Worm (Caenorhabditis elegans): Measurements from ENCODE around the gene nrfl-1.

ce11 chrIV:9082055-9082454 is 36.8 kb upstream of the nrfl-1 start, which contains the start of gene twk-8:
- no peak for TF ChIP-seq isw-1 (GFP tag; IDR thresholded peaks at IDR 0.05)
- TF ChIP-seq ama-1 (optimal IDR thresholded peaks at IDR 0.05) = no peak
- no peak for TF ChIP-seq nhr-20 (tag; optimal IDR thresholded peaks at IDR 0.05)
- TF ChIP-seq ztf-4 (tag; optimal IDR thresholded peaks at IDR 0.05) = no peak
- no peak for TF ChIP-seq C04F5.9 (tag; optimal IDR thresholded peaks at IDR 0.05)
- no peak for TF ChIP-seq elt-3 (tag; optimal IDR thresholded peaks at IDR 0.05)
- no peak for TF ChIP-seq pag-3 (tag; optimal IDR thresholded peaks at IDR 0.05; ENCODE audit: borderline replicate concordance, insufficient read depth)
- no peak for TF ChIP-seq egl-27 (tag; optimal IDR thresholded peaks at IDR 0.05)
- TF ChIP-seq skn-1 (tag; optimal IDR thresholded peaks at IDR 0.05) = no peak
- TF ChIP-seq grh-1 (GFP tag; IDR thresholded peaks at IDR 0.05) = no peak
- TF ChIP-seq nhr-19 (GFP tag; conservative IDR thresholded peaks at IDR 0.05) = no peak
- TF ChIP-seq snpc-4 (tag; optimal IDR thresholded peaks at IDR 0.05) = no peak
- no peak for TF ChIP-seq aly-2 (tag; optimal IDR thresholded peaks at IDR 0.05)
